Fruit fly (Drosophila melanogaster) ovary, adult (tissue): Measurements from ENCODE around the gene rdhB.

ENCODE experiments used
- CG17801 ChIP-seq: fragments of 200-800 bp; optimal IDR thresholded peaks from 2 replicates; lab custom pipeline; 2019; ENCODE audit warnings: missing biosample characterization, mild to moderate bottlenecking, missing genetic modification characterization, moderate library complexity; ENCODE audit not compliant: partially characterized antibody

Gene rdhB

DNA sequence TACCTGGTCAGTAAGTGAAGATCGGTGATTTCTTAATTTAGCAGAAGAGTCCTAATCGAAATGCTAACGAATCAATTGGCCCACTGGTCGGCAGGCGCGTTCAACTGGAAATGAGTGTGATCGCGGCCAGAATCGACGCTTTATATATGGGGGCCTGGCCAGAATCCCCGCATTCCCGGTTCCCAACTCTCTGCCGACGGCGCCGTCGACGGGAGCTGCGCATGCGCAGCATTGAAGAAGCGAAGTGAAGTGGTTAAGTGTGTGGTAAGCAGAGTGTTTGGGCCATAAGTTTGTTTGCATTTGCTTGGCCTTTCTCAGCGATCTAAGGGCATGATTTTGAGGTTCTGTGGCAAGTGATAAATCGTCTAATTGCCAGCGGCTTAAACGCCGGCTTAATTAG lies 42.5 kb downstream of the rdhB start, which contains the start of gene CG13857:
TSS of gene CG13857 (minus strand) at position 101 of the 400 bp plus-strand sequence.
- no peak for TF ChIP-seq CG17801 (GFP tag; lab: Kevin White, UChicago)

DNA sequence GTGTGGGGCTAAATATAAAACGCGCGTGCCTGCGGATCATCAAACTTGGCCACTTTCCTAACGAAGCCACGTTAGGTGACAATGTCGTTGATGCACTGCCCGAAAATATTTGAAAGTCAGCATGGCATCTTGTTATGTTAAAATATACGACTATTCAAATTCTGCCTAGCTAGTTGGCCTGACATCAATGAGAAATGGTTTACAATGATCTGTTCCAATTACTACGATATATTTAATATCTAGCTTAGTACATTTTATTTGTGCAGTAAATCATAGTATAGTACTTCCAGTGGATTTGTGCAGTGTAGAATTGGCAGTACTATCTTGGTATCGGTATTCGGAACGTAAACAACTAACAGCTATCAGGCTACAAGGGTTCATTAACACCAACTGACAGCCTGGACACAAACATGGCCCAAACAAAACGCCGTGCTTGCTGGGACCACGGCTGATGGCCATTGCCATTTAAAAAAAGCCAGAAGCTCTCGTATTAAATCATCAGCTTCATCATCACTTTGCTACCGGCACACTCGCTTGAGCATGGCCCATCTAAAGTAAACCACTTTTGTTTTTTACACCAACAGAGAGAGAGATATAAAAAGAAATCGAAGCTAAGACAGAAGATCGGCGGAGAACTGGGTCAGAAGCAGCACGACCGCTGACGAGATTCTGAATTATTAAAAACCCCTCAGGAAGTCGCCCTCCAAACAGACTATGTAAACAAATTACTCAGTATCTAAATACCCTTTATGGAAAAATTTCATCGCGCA lies 44.1 kb downstream of the rdhB start:
- TF ChIP-seq CG17801 (GFP tag; lab: Kevin White, UChicago): no peak

DNA sequence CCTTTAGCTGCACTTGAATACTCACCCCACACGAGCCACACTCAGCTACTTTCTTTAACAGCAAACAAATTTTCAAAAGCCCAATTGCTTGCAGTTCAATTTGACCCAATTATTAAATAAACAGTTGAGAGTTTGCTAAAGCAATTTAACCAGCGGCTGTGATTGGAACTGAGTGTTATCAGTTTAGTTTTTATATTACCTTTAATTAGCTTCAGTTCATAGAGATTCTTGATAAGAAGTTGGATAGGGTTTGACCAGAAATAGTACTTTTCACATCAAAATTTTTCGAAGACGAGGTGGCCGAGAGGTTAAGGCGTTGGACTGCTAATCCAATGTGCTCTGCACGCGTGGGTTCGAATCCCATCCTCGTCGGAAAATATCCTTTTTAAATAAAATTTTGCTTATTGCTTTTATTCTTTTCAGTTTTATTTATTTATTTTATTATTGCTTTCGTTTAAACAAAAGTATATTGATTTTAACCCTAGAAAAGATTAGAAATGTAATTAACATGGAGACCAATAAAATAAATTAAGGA lies 44.8 kb downstream of the rdhB start:
- no peak for TF ChIP-seq CG17801 (GFP tag; lab: Kevin White, UChicago)

DNA sequence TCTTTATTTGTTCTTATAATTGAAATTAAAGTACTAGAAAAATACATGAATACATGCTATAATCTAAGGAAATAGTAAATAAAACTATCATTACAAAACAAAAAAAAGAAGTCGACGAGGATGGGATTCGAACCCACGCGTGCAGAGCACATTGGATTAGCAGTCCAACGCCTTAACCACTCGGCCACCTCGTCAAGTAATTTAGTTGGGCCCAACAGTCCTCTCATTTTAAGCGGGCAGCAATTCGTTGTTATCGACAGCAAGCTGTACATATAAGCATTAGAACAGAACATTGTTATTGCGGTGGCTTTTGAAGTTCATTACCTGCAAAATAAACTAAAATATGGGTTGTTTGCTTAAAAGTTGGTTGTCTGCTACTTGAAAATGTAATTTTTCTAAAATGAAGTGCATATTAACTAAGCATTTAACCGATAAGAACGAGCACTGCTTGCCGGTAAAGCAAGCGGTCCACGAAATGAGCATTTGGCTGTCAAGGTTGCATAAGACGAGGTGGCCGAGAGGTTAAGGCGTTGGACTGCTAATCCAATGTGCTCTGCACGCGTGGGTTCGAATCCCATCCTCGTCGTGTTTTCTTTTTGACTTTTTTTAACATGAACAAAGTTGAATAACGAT lies 45.7 kb downstream of the rdhB start:
- TF ChIP-seq CG17801 (GFP tag; lab: Kevin White, UChicago): no peak

DNA sequence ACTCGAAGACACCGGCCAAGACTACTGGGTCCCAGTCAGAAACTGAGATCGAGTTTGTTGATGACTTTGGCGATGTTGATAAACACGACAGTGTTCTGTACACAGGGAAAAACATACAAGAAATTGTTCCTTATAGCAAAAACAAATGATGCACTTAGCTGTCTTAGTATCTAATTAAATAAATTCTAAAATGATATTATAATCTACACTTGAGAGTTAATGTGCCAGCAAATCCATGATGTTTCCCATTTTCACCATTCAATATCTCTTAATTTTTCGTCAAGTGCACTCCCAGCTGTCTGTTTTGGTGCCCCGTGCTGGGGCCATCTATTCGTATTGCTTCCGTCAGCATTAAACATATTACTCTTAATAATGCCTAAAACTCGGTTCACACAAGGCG lies 48.8 kb downstream of the rdhB start:
- TF ChIP-seq CG17801 (GFP tag; lab: Kevin White, UChicago): no peak

DNA sequence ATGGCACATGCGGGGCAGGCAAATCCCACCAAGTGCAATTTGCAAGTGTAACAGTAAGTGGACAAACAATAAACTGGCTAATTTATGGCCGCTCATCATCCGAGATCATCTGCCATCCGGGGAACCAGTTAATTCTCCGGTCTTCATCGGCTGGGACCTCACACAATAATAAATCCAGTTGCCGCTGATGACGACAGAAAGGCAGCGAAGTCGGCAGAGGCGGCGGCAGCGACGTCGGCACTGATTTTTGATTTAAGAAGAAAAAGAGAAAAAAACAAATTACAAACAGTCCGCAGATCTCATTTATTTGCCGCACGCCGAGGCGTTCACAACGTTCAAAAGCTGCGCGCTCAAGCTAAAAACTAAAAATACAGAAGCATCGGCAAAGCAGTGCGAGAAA lies 50.9 kb downstream of the rdhB start, which contains the start of gene CG13856:
TSS of gene CG13856 (plus strand) at position 301 of the 400 bp plus-strand sequence.
- no peak for TF ChIP-seq CG17801 (GFP tag; lab: Kevin White, UChicago)

DNA sequence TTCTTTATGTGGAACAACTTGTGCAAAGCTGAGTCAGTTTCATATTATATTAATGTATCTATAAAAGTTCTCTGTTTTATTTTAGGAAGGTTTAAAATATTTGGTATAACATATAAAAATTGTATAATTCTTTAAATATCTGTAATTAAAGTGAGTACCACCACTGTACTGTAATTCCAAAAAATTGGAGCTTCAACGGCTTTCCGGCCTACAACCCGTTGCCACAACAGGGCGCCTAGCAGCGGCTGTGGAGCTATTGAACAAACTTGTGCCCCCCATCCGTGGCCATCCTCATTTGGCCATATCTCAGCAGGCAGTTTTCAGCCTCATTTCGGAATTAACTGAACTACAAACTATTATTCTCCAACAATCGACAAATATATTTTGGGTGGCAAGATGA lies 54.1 kb downstream of the rdhB start, which contains the start of gene CG13855:
TSS of gene CG13855 (plus strand) at position 301 of the 400 bp plus-strand sequence.
- TF ChIP-seq CG17801 (GFP tag; lab: Kevin White, UChicago): no peak
